Fruit fly (Drosophila melanogaster) whole organism, embryonic: ENCODE results near the gene dar1.

Experiments
- Awh ChIP-seq: fragments of 200-800 bp; sonication (Bioruptor generic); IDR thresholded peaks from 2 replicates; pipeline ENCODE4, ENCODE4 v1.3.6; 2022; ENCODE audit warnings: missing biosample characterization, missing genetic modification characterization
- CG11504 ChIP-seq: fragments of 200-800 bp; sonication (Bioruptor generic); optimal IDR thresholded peaks from 3 replicates; lab custom pipeline; 2019; ENCODE audit warnings: missing biosample characterization, mild to moderate bottlenecking, missing genetic modification characterization, moderate library complexity
- CG12769 ChIP-seq: fragments of 200-800 bp; sonication (Bioruptor generic); optimal IDR thresholded peaks from 2 replicates; lab custom pipeline; 2019; ENCODE audit warnings: missing biosample characterization, mild to moderate bottlenecking, missing genetic modification characterization, moderate library complexity
- CG12942 ChIP-seq: fragments of 200-800 bp; sonication (Bioruptor generic); optimal IDR thresholded peaks from 3 replicates; lab custom pipeline; 2016; ENCODE audit warnings: missing biosample characterization, missing genetic modification characterization
- CG13296 ChIP-seq: fragments of 200-800 bp; sonication (Bioruptor generic); optimal IDR thresholded peaks from 3 replicates; lab custom pipeline; 2018; ENCODE audit warnings: missing biosample characterization, mild to moderate bottlenecking, missing genetic modification characterization
- CG13894 ChIP-seq: fragments of 200-800 bp; sonication (Bioruptor generic); optimal IDR thresholded peaks from 3 replicates; lab custom pipeline; 2018; ENCODE audit warnings: missing biosample characterization, mild to moderate bottlenecking, missing genetic modification characterization, moderate library complexity
- CG14441 ChIP-seq: fragments of 200-800 bp; sonication (Bioruptor generic); IDR thresholded peaks from 2 replicates; pipeline ENCODE4 v1.3.6; 2022; ENCODE audit warnings: missing biosample characterization, missing genetic modification characterization
- CG15269 ChIP-seq: fragments of 200-800 bp; sonication (Bioruptor generic); optimal IDR thresholded peaks from 2 replicates; lab custom pipeline; 2018; ENCODE audit warnings: missing biosample characterization, mild to moderate bottlenecking, missing genetic modification characterization, moderate library complexity
- CG1529 ChIP-seq: fragments of 200-800 bp; sonication (Bioruptor generic); optimal IDR thresholded peaks from 3 replicates; lab custom pipeline; 2018; ENCODE audit warnings: missing biosample characterization, missing genetic modification characterization
- CG16779 ChIP-seq: fragments of 200-800 bp; sonication (Bioruptor generic); IDR thresholded peaks from 2 replicates; pipeline ENCODE4 v1.3.6; 2022; ENCODE audit warnings: missing biosample characterization, missing genetic modification characterization
- CG32772 ChIP-seq: fragments of 200-800 bp; sonication (Bioruptor generic); IDR thresholded peaks from 2 replicates; pipeline ENCODE4 v1.3.6; 2022; ENCODE audit warnings: missing biosample characterization, missing genetic modification characterization
- CG3407 ChIP-seq: fragments of 200-800 bp; sonication (Bioruptor generic); optimal IDR thresholded peaks from 2 replicates; lab custom pipeline; 2018; ENCODE audit warnings: missing biosample characterization, mild to moderate bottlenecking, missing genetic modification characterization
- CG34224 ChIP-seq: fragments of 200-800 bp; sonication (Bioruptor generic); IDR thresholded peaks from 3 replicates; pipeline ENCODE4 v1.3.6; 2022; ENCODE audit warnings: missing biosample characterization, missing genetic modification characterization; ENCODE audit not compliant: partially characterized antibody
- CG34376 ChIP-seq: fragments of 200-800 bp; sonication (Bioruptor generic); optimal IDR thresholded peaks from 2 replicates; lab custom pipeline; 2018; ENCODE audit warnings: missing biosample characterization, mild to moderate bottlenecking, missing genetic modification characterization
- CG7963 ChIP-seq: fragments of 200-800 bp; sonication (Bioruptor generic); IDR thresholded peaks from 3 replicates; pipeline ENCODE4 v1.3.6; 2022; ENCODE audit warnings: missing biosample characterization, missing genetic modification characterization; ENCODE audit not compliant: partially characterized antibody
- CTCF ChIP-seq: fragments of 200-800 bp; sonication (Bioruptor generic); optimal IDR thresholded peaks from 2 replicates; lab custom pipeline; 2017; ENCODE audit warnings: missing biosample characterization, mild to moderate bottlenecking, missing genetic modification characterization, moderate library complexity
- CkIIα-i1 ChIP-seq: fragments of 200-800 bp; sonication (Bioruptor generic); IDR thresholded peaks from 2 replicates; pipeline ENCODE4 v1.3.6; 2022; ENCODE audit warnings: missing biosample characterization, missing genetic modification characterization
- Dll ChIP-seq: fragments of 200-800 bp; sonication (Bioruptor generic); IDR thresholded peaks from 4 replicates; pipeline ENCODE4 v1.3.6; 2022; ENCODE audit warnings: missing biosample characterization, missing genetic modification characterization; ENCODE audit not compliant: partially characterized antibody
- Drgx ChIP-seq: fragments of 200-800 bp; sonication (Bioruptor generic); IDR thresholded peaks from 2 replicates; pipeline ENCODE4 v1.3.6; 2022; ENCODE audit warnings: missing biosample characterization, missing genetic modification characterization
- Ets65A ChIP-seq: fragments of 200-800 bp; sonication (Bioruptor generic); peaks from one replicate; lab custom pipeline; 2016; ENCODE audit warnings: missing biosample characterization, missing genetic modification characterization
- Hr51 ChIP-seq, 2 experiments: fragments of 200-800 bp; sonication (Bioruptor generic); optimal IDR thresholded peaks; 2 replicates in 1 of 2; 3 replicates in 1 of 2; lab custom pipeline; 2016 to 2018; ENCODE audit warnings: missing biosample characterization in 2 of 2, missing genetic modification characterization in 2 of 2, mild to moderate bottlenecking in 1 of 2, moderate library complexity in 1 of 2
- Mad ChIP-seq: fragments of 200-800 bp; sonication (Bioruptor generic); optimal IDR thresholded peaks from 2 replicates; lab custom pipeline; 2016; ENCODE audit warnings: missing biosample characterization, missing genetic modification characterization
- Nf-YA ChIP-seq: fragments of 200-800 bp; sonication (Bioruptor generic); IDR thresholded peaks from 2 replicates; pipeline ENCODE4 v1.3.6; 2022; ENCODE audit warnings: missing biosample characterization, missing genetic modification characterization
- Sox100B ChIP-seq: fragments of 200-800 bp; sonication (Bioruptor generic); optimal IDR thresholded peaks from 3 replicates; lab custom pipeline; 2018; ENCODE audit warnings: missing biosample characterization, mild to moderate bottlenecking, missing genetic modification characterization
- abd-A ChIP-seq: fragments of 200-800 bp; sonication (Bioruptor generic); optimal IDR thresholded peaks from 3 replicates; lab custom pipeline; 2019; ENCODE audit warnings: missing biosample characterization, mild to moderate bottlenecking, missing genetic modification characterization, moderate library complexity
- chinmo ChIP-seq: fragments of 200-800 bp; sonication (Bioruptor generic); IDR thresholded peaks from 4 replicates; pipeline ENCODE4 v1.3.6; 2022; ENCODE audit warnings: missing biosample characterization, missing genetic modification characterization; ENCODE audit not compliant: partially characterized antibody
- crol ChIP-seq: fragments of 200-800 bp; sonication (Bioruptor generic); IDR thresholded peaks from 2 replicates; pipeline ENCODE4 v1.3.6; 2022; ENCODE audit warnings: missing biosample characterization, missing genetic modification characterization
- dmrt11E ChIP-seq: fragments of 200-800 bp; sonication (Bioruptor generic); optimal IDR thresholded peaks from 3 replicates; lab custom pipeline; 2018; ENCODE audit warnings: missing biosample characterization, mild to moderate bottlenecking, missing genetic modification characterization, moderate library complexity
- grau ChIP-seq: fragments of 200-800 bp; optimal IDR thresholded peaks from 3 replicates; lab custom pipeline; 2019; ENCODE audit warnings: missing biosample characterization, mild to moderate bottlenecking, missing genetic modification characterization, moderate library complexity
- grn ChIP-seq: fragments of 200-800 bp; sonication (Bioruptor generic); optimal IDR thresholded peaks from 3 replicates; lab custom pipeline; 2017; ENCODE audit warnings: missing biosample characterization, missing genetic modification characterization
- h ChIP-seq: fragments of >200 bp; optimal IDR thresholded peaks from 2 replicates; lab custom pipeline; 2017
- ham ChIP-seq: fragments of 200-800 bp; sonication (Bioruptor generic); IDR thresholded peaks from 2 replicates; pipeline ENCODE4 v1.3.6; 2022; ENCODE audit warnings: missing biosample characterization, missing genetic modification characterization
- klu ChIP-seq: fragments of 200-800 bp; sonication (Bioruptor generic); IDR thresholded peaks from 2 replicates; pipeline ENCODE4 v1.3.6; 2022; ENCODE audit warnings: missing biosample characterization, missing genetic modification characterization
- kni ChIP-seq: fragments of 200-800 bp; sonication (Bioruptor generic); optimal IDR thresholded peaks from 3 replicates; lab custom pipeline; 2017; ENCODE audit warnings: mild to moderate bottlenecking, missing biosample characterization, missing genetic modification reagents, missing genetic modification characterization
- nau ChIP-seq: fragments of 200-800 bp; sonication (Bioruptor generic); optimal IDR thresholded peaks from 3 replicates; lab custom pipeline; 2017; ENCODE audit warnings: missing biosample characterization, mild to moderate bottlenecking, missing genetic modification characterization, missing genetic modification reagents
- nmo ChIP-seq: fragments of 200-800 bp; sonication (Bioruptor generic); optimal IDR thresholded peaks from 2 replicates; lab custom pipeline; 2018; ENCODE audit warnings: missing biosample characterization, mild to moderate bottlenecking, missing genetic modification characterization, moderate library complexity
- oc ChIP-seq: fragments of 200-800 bp; sonication (Bioruptor generic); optimal IDR thresholded peaks from 2 replicates; lab custom pipeline; 2018; ENCODE audit warnings: missing biosample characterization, mild to moderate bottlenecking, missing genetic modification characterization, moderate library complexity
- peb ChIP-seq: fragments of 200-800 bp; sonication (Bioruptor generic); IDR thresholded peaks from 2 replicates; pipeline ENCODE4 v1.3.6; 2022; ENCODE audit warnings: missing biosample characterization, missing genetic modification characterization
- phol ChIP-seq: fragments of 200-800 bp; sonication (Bioruptor generic); optimal IDR thresholded peaks from 3 replicates; lab custom pipeline; 2018; ENCODE audit warnings: missing biosample characterization, mild to moderate bottlenecking, missing genetic modification characterization, moderate library complexity
- sd ChIP-seq: fragments of 200-800 bp; sonication (Bioruptor generic); optimal IDR thresholded peaks from 3 replicates; lab custom pipeline; 2018; ENCODE audit warnings: missing biosample characterization, mild to moderate bottlenecking, missing genetic modification characterization, moderate library complexity
- sens ChIP-seq: fragments of 200-800 bp; sonication (Bioruptor generic); peaks from one replicate; lab custom pipeline; 2016; ENCODE audit warnings: missing biosample characterization, missing genetic modification characterization
- seq ChIP-seq: fragments of 200-800 bp; sonication (Bioruptor generic); IDR thresholded peaks from 2 replicates; pipeline ENCODE4 v1.3.6; 2022; ENCODE audit warnings: missing biosample characterization, missing genetic modification characterization
- sim ChIP-seq: fragments of 200-800 bp; sonication (Bioruptor generic); IDR thresholded peaks from 2 replicates; pipeline ENCODE4 v1.3.6; 2022; ENCODE audit warnings: missing biosample characterization, missing genetic modification characterization
- slp2 ChIP-seq: fragments of 200-800 bp; sonication (Bioruptor generic); optimal IDR thresholded peaks from 2 replicates; lab custom pipeline; 2016; ENCODE audit warnings: missing biosample characterization, missing genetic modification characterization

The dar1 gene

dm6 chr3L:3672490-3673107 is 46.4 kb downstream of the dar1 start:
- TF ChIP-seq CG13296 (no peak), Hr51 (GFP tag; optimal IDR thresholded peaks at IDR 0.05; lab: Kevin White, UChicago) (no peak), CG32772 (GFP tag; lab: Robert Waterston, UW) (0 out of 2 replicates have a peak, but pooled peaks have one; percentile 11), Sox100B (GFP tag; lab: Kevin White, UChicago) (no peak), chinmo (GFP tag; lab: Robert Waterston, UW) (peak; percentile 68; the same call in 2 of the 4 replicates), abd-A (tag; lab: Kevin White, UChicago) (peak; percentile 64), CG34224 (GFP tag; lab: Robert Waterston, UW) (peak; percentile 23; the same call in 1 of the 3 replicates), CG12769 (tag; lab: Kevin White, UChicago) (peak; percentile 51), slp2 (GFP tag; lab: Kevin White, UChicago) (no peak), h (no peak), CG16779 (GFP tag; lab: Robert Waterston, UW) (no peak), sd (peak; percentile 70), Dll (GFP tag; lab: Robert Waterston, UW) (no peak), grn (GFP tag; lab: Kevin White, UChicago) (no peak), seq (no peak), CG13894 (tag; lab: Kevin White, UChicago) (peak; percentile 73), CG14441 (GFP tag; lab: Robert Waterston, UW) (0 out of 2 replicates have a peak, but pooled peaks have one; percentile 23), CG34376 (no peak), Awh (GFP tag; lab: Robert Waterston, UW) (peak; percentile 25; the same call in 1 of the 2 replicates), dmrt11E (no peak), phol (tag; lab: Kevin White, UChicago) (no peak), kni (GFP tag; lab: Kevin White, UChicago) (peak; percentile 63), Nf-YA (GFP tag; lab: Robert Waterston, UW) (no peak), sim (no peak), ham (no peak), CG15269 (tag; lab: Kevin White, UChicago) (peak; percentile 57), Mad (GFP tag; lab: Kevin White, UChicago) (no peak), CG11504 (tag; lab: Kevin White, UChicago) (no peak), CG7963 (GFP tag; lab: Robert Waterston, UW) (no peak), crol (GFP tag; lab: Robert Waterston, UW) (peak; percentile 75), CG12942 (GFP tag; lab: Kevin White, UChicago) (no peak), sens (GFP tag; lab: Kevin White, UChicago) (no peak), grau (tag; lab: Kevin White, UChicago) (no peak), oc (tag; lab: Kevin White, UChicago) (peak; percentile 42)

dm6 chr3L:3678375-3678774 is 52.2 kb downstream of the dar1 start:
- TF ChIP-seq CTCF (GFP tag; lab: Kevin White, UChicago) (peak; percentile 86), peb (no peak)

dm6 chr3L:3684004-3684403 is 57.9 kb downstream of the dar1 start:
- peak; percentile 42; the same call in 1 of the 2 replicates for TF ChIP-seq Drgx (GFP tag; lab: Robert Waterston, UW)
- no peak for TF ChIP-seq CkIIα-i1 (GFP tag; lab: Robert Waterston, UW)
- TF ChIP-seq Ets65A: peak; percentile 15
- no peak for TF ChIP-seq CG1529 (GFP tag; lab: Kevin White, UChicago)
- no peak for TF ChIP-seq nmo (GFP tag; lab: Kevin White, UChicago)
- no peak for TF ChIP-seq nau
- no peak for TF ChIP-seq klu (GFP tag; lab: Robert Waterston, UW)
- no peak for TF ChIP-seq CG3407 (GFP tag; lab: Kevin White, UChicago)
